Fruit fly (Drosophila melanogaster) whole organism, pupa: ENCODE data around the gene CG12521.

ENCODE experiments used
- CG10348 ChIP-seq: fragments of 200-800 bp; sonication (Bioruptor generic); IDR thresholded peaks from 2 replicates; pipeline ENCODE4 v1.3.6; 2022; ENCODE audit warnings: missing biosample characterization, missing genetic modification characterization
- CG12605 ChIP-seq: fragments of 200-800 bp; sonication (Bioruptor generic); IDR thresholded peaks from 2 replicates; pipeline ENCODE4 v1.3.6; 2022; ENCODE audit warnings: missing biosample characterization, missing genetic modification characterization
- CG32121 ChIP-seq: fragments of 200-800 bp; sonication (Bioruptor generic); IDR thresholded peaks from 2 replicates; pipeline ENCODE4 v1.3.6; 2022; ENCODE audit warnings: missing biosample characterization, missing genetic modification characterization
- CG34367 ChIP-seq: fragments of 200-800 bp; sonication (Bioruptor generic); optimal IDR thresholded peaks from 2 replicates; lab custom pipeline; 2018; ENCODE audit warnings: missing biosample characterization, mild to moderate bottlenecking, missing genetic modification characterization
- CG8159 ChIP-seq: fragments of 200-800 bp; sonication (Bioruptor generic); optimal IDR thresholded peaks from 3 replicates; lab custom pipeline; 2018; ENCODE audit warnings: missing biosample characterization, mild to moderate bottlenecking, missing genetic modification characterization, moderate library complexity
- CG8301 ChIP-seq: fragments of 200-800 bp; sonication (Bioruptor generic); optimal IDR thresholded peaks from 2 replicates; lab custom pipeline; 2018; ENCODE audit warnings: missing biosample characterization, mild to moderate bottlenecking, missing genetic modification characterization
- CG9948 ChIP-seq: fragments of 200-800 bp; sonication (Bioruptor generic); optimal IDR thresholded peaks from 2 replicates; lab custom pipeline; 2018; ENCODE audit warnings: missing biosample characterization, mild to moderate bottlenecking, missing genetic modification characterization, moderate library complexity
- D1 ChIP-seq: fragments of 200-800 bp; sonication (Bioruptor generic); optimal IDR thresholded peaks from 2 replicates; lab custom pipeline; 2018; ENCODE audit warnings: missing biosample characterization, mild to moderate bottlenecking, missing genetic modification characterization, moderate library complexity
- EcR ChIP-seq: fragments of 200-800 bp; sonication (Bioruptor generic); optimal IDR thresholded peaks from 3 replicates; lab custom pipeline; 2019; ENCODE audit warnings: missing biosample characterization, missing genetic modification characterization, mild to moderate bottlenecking, moderate library complexity, missing genetic modification reagents
- Pif1A ChIP-seq: fragments of 200-800 bp; sonication (Bioruptor generic); optimal IDR thresholded peaks from 3 replicates; lab custom pipeline; 2016; ENCODE audit warnings: missing biosample characterization, missing genetic modification characterization
- Pif1B ChIP-seq: fragments of 200-800 bp; sonication (Bioruptor generic); optimal IDR thresholded peaks from 3 replicates; lab custom pipeline; 2016; ENCODE audit warnings: missing biosample characterization, missing genetic modification characterization
- Snoo ChIP-seq: fragments of 200-800 bp; sonication (Bioruptor generic); optimal IDR thresholded peaks from 3 replicates; lab custom pipeline; 2017; ENCODE audit warnings: missing biosample characterization, mild to moderate bottlenecking, missing genetic modification characterization, inconsistent platforms
- gl ChIP-seq: fragments of 200-800 bp; sonication (Bioruptor generic); optimal IDR thresholded peaks from 2 replicates; lab custom pipeline; 2018; ENCODE audit warnings: missing biosample characterization, mild to moderate bottlenecking, missing genetic modification characterization

- TF ChIP-seq CG8301 (tag; lab: Kevin White, UChicago) (no peak), Snoo (tag; lab: Kevin White, UChicago) (no peak), CG12605 (GFP tag; lab: Robert Waterston, UW) (no peak), CG32121 (GFP tag; lab: Robert Waterston, UW) (no peak), CG9948 (tag; lab: Kevin White, UChicago) (no peak), CG10348 (no peak), Pif1A (GFP tag; lab: Kevin White, UChicago) (no peak), D1 (tag; lab: Kevin White, UChicago) (no peak), EcR (GFP tag; lab: Kevin White, UChicago) (no peak), Pif1B (no peak), gl (tag; lab: Kevin White, UChicago) (no peak), CG8159 (tag; lab: Kevin White, UChicago) (peak; percentile 13), CG34367 (no peak)
Observed at dm6 chr3L:11869328-11869727, 21.7 kb upstream of the CG12521 start.
